Worm (Caenorhabditis elegans) whole organism, L2 larva: ENCODE measurements around the gene F35H8.1.

Experiments used
- aly-2 ChIP-seq: fragments of 150-350 bp; optimal IDR thresholded peaks from 2 replicates; lab custom pipeline; 2014; ENCODE audit warnings: missing biosample characterization, missing genetic modification characterization
- blmp-1 ChIP-seq: sonication (generic microtip); optimal IDR thresholded peaks from 2 replicates; lab custom pipeline; 2017; ENCODE audit warnings: missing genetic modification characterization, mild to moderate bottlenecking, missing compliant biosample characterization, antibody characterized with exemption, moderate library complexity; ENCODE audit not compliant: insufficient read depth
- lin-39 ChIP-seq: fragments of 150-350 bp; optimal IDR thresholded peaks from 2 replicates; lab custom pipeline; 2014; ENCODE audit warnings: missing biosample characterization, missing genetic modification reagents, missing genetic modification characterization
- nhr-77 ChIP-seq: fragments of 150-350 bp; optimal IDR thresholded peaks from 2 replicates; lab custom pipeline; 2014; ENCODE audit warnings: missing biosample characterization, missing genetic modification characterization
- unc-39 ChIP-seq: fragments of 150-350 bp; optimal IDR thresholded peaks from 2 replicates; lab custom pipeline; 2014; ENCODE audit warnings: missing biosample characterization, missing genetic modification characterization
- unc-55 ChIP-seq: fragments of 150-350 bp; sonication (generic microtip); optimal IDR thresholded peaks from 3 replicates; lab custom pipeline; 2014; ENCODE audit warnings: missing biosample characterization, missing genetic modification reagents, missing genetic modification characterization

- TF ChIP-seq aly-2 (tag; lab: Kevin White, UChicago) (no peak), unc-55 (no peak), blmp-1 (tag; lab: Kevin White, UChicago) (no peak), unc-39 (no peak), nhr-77 (tag; lab: Kevin White, UChicago) (no peak), lin-39 (tag; lab: Kevin White, UChicago) (no peak)
Observed at ce11 chrII:9550718-9551117, 2.4 kb downstream of the F35H8.1 start, which contains the start of gene sra-6.
